Worm (Caenorhabditis elegans): ENCODE measurements around the gene M04G7.1.

DNA sequence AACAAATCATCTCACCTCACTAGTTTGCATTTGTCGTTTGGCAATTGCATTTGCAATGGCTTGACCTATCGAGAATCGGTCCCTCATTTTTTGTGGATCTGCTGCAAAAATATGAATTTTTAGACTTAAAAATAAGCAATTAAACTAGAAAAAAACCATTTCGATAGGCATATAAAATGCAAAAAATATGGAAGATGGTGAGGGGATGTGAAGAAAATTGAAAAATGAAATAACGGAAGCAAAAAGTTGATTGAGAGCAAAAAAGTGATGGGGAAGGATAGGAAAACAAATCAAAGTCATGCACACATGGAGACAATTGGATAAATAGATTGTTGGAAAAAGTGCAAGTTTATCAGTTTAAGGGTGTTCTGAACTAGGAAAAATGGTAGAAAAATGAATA, 25.5 kb downstream of the M04G7.1 start, which contains the start of gene npr-37:
- TF ChIP-seq unc-3 (GFP tag; conservative IDR thresholded peaks at IDR 0.05) (no peak), unc-3 (tag; optimal IDR thresholded peaks at IDR 0.05) (no peak), Y22D7AL.16 (tag; optimal IDR thresholded peaks at IDR 0.05) (no peak), nhr-11 (tag; optimal IDR thresholded peaks at IDR 0.05) (no peak), unc-86 (tag; optimal IDR thresholded peaks at IDR 0.05) (no peak), fax-1 (tag; optimal IDR thresholded peaks at IDR 0.05) (no peak), ets-4 (tag; optimal IDR thresholded peaks at IDR 0.05) (no peak), elt-4 (tag; optimal IDR thresholded peaks at IDR 0.05) (no peak)

Data from whole organism, late embryonic.